Fruit fly (Drosophila melanogaster) whole organism, embryonic: Measurements from ENCODE around the gene CG16789.

Source experiments
- Blimp-1 ChIP-seq: fragments of 200-800 bp; sonication (Bioruptor generic); optimal IDR thresholded peaks from 3 replicates; lab custom pipeline; 2018; ENCODE audit warnings: missing biosample characterization, missing genetic modification characterization, mild to moderate bottlenecking, moderate library complexity, missing genetic modification reagents
- Bteb2 ChIP-seq: fragments of 200-800 bp; sonication (Bioruptor generic); optimal IDR thresholded peaks from 2 replicates; lab custom pipeline; 2016; ENCODE audit warnings: missing biosample characterization, missing genetic modification characterization
- C15 ChIP-seq: fragments of 200-800 bp; sonication (Bioruptor generic); IDR thresholded peaks from 3 replicates; pipeline ENCODE4 v1.3.6; 2022; ENCODE audit warnings: missing biosample characterization, missing genetic modification characterization
- CG10959 ChIP-seq: fragments of 200-800 bp; sonication (Bioruptor generic); IDR thresholded peaks from 2 replicates; pipeline ENCODE4 v1.3.6; 2022; ENCODE audit warnings: missing biosample characterization, missing genetic modification characterization
- CG11093 ChIP-seq: fragments of 200-800 bp; sonication (Bioruptor generic); IDR thresholded peaks from 3 replicates; pipeline ENCODE4 v1.3.6; 2022; ENCODE audit warnings: missing biosample characterization, missing genetic modification characterization
- CG11696 ChIP-seq: fragments of 200-800 bp; sonication (Bioruptor generic); IDR thresholded peaks from 2 replicates; pipeline ENCODE4 v1.3.6; 2022; ENCODE audit warnings: missing biosample characterization, missing genetic modification characterization
- CG12942 ChIP-seq: fragments of 200-800 bp; sonication (Bioruptor generic); optimal IDR thresholded peaks from 3 replicates; lab custom pipeline; 2016; ENCODE audit warnings: missing biosample characterization, missing genetic modification characterization
- CG13775 ChIP-seq: fragments of 200-800 bp; sonication (Bioruptor generic); optimal IDR thresholded peaks from 3 replicates; lab custom pipeline; 2017; ENCODE audit warnings: missing biosample characterization, mild to moderate bottlenecking, missing genetic modification characterization
- CG1792 ChIP-seq: fragments of 200-800 bp; sonication (Bioruptor generic); optimal IDR thresholded peaks from 2 replicates; lab custom pipeline; 2016; ENCODE audit warnings: missing biosample characterization, missing genetic modification characterization
- CG2120 ChIP-seq: fragments of 200-800 bp; sonication (Bioruptor generic); optimal IDR thresholded peaks from 3 replicates; lab custom pipeline; 2016; ENCODE audit warnings: missing biosample characterization, missing genetic modification characterization
- CG30403 ChIP-seq: fragments of 200-800 bp; sonication (Bioruptor generic); optimal IDR thresholded peaks from 3 replicates; lab custom pipeline; 2016; ENCODE audit warnings: missing biosample characterization, missing genetic modification characterization
- CG30431 ChIP-seq: fragments of 200-800 bp; sonication (Bioruptor generic); optimal IDR thresholded peaks from 2 replicates; lab custom pipeline; 2017; ENCODE audit warnings: missing biosample characterization, missing genetic modification characterization
- CG31224 ChIP-seq: fragments of 200-800 bp; sonication (Bioruptor generic); IDR thresholded peaks from 2 replicates; pipeline ENCODE4 v1.3.6; 2022; ENCODE audit warnings: missing biosample characterization, missing genetic modification characterization
- CG32767 ChIP-seq: fragments of 200-800 bp; sonication (Bioruptor generic); IDR thresholded peaks from 2 replicates; pipeline ENCODE4 v1.3.6; 2022; ENCODE audit warnings: missing biosample characterization, missing genetic modification characterization
- CG5180 ChIP-seq: fragments of 200-800 bp; sonication (Bioruptor generic); optimal IDR thresholded peaks from 3 replicates; lab custom pipeline; 2017; ENCODE audit warnings: missing biosample characterization, missing genetic modification characterization, mild to moderate bottlenecking, moderate library complexity, missing genetic modification reagents
- CG6689 ChIP-seq: fragments of 200-800 bp; sonication (Bioruptor generic); IDR thresholded peaks from 2 replicates; pipeline ENCODE4 v1.3.6; 2022; ENCODE audit warnings: missing biosample characterization, missing genetic modification characterization
- CG7357 ChIP-seq: fragments of 200-800 bp; sonication (Bioruptor generic); IDR thresholded peaks from 3 replicates; pipeline ENCODE4 v1.3.6; 2022; ENCODE audit warnings: missing biosample characterization, missing genetic modification characterization
- CG7745 ChIP-seq: fragments of 200-800 bp; sonication (Bioruptor generic); optimal IDR thresholded peaks from 2 replicates; lab custom pipeline; 2018; ENCODE audit warnings: missing biosample characterization, mild to moderate bottlenecking, missing genetic modification characterization, moderate library complexity
- CG8388 ChIP-seq: fragments of 200-800 bp; sonication (Bioruptor generic); optimal IDR thresholded peaks from 2 replicates; lab custom pipeline; 2019; ENCODE audit warnings: missing biosample characterization, mild to moderate bottlenecking, missing genetic modification characterization, moderate library complexity
- CG8478 ChIP-seq: fragments of >200 bp; optimal IDR thresholded peaks from 2 replicates; lab custom pipeline; 2018
- CG8765 ChIP-seq: fragments of 200-800 bp; sonication (Bioruptor generic); IDR thresholded peaks from 2 replicates; pipeline ENCODE4 v1.3.6; 2022; ENCODE audit warnings: missing biosample characterization, missing genetic modification characterization
- CG8944 ChIP-seq: fragments of 200-800 bp; sonication (Bioruptor generic); optimal IDR thresholded peaks from 3 replicates; lab custom pipeline; 2016; ENCODE audit warnings: missing biosample characterization, missing genetic modification characterization
- CG9437 ChIP-seq: fragments of 200-800 bp; sonication (Bioruptor generic); optimal IDR thresholded peaks from 2 replicates; lab custom pipeline; 2018; ENCODE audit warnings: missing biosample characterization, mild to moderate bottlenecking, missing genetic modification characterization
- CG9876 ChIP-seq: fragments of 200-800 bp; sonication (Bioruptor generic); optimal IDR thresholded peaks from 2 replicates; lab custom pipeline; 2016; ENCODE audit warnings: missing biosample characterization, missing genetic modification characterization
- CG9932 ChIP-seq: fragments of 200-800 bp; sonication (Bioruptor generic); IDR thresholded peaks from 2 replicates; pipeline ENCODE4 v1.3.6; 2022; ENCODE audit warnings: missing biosample characterization, missing genetic modification characterization
- Dek ChIP-seq: fragments of 200-800 bp; sonication (Bioruptor generic); optimal IDR thresholded peaks from 3 replicates; lab custom pipeline; 2019; ENCODE audit warnings: missing biosample characterization, mild to moderate bottlenecking, missing genetic modification characterization, moderate library complexity
- E2f2 ChIP-seq: fragments of 200-800 bp; sonication (Bioruptor generic); IDR thresholded peaks from 2 replicates; pipeline ENCODE4 v1.3.6; 2022; ENCODE audit warnings: missing biosample characterization, missing genetic modification characterization
- Fer2 ChIP-seq: fragments of 200-800 bp; sonication (Bioruptor generic); optimal IDR thresholded peaks from 2 replicates; lab custom pipeline; 2018; ENCODE audit warnings: missing biosample characterization, mild to moderate bottlenecking, missing genetic modification characterization, moderate library complexity
- H15 ChIP-seq: fragments of 200-800 bp; sonication (Bioruptor generic); IDR thresholded peaks from 3 replicates; pipeline ENCODE4 v1.3.6; 2022; ENCODE audit warnings: missing biosample characterization, missing genetic modification characterization
- H2.0 ChIP-seq: fragments of 200-800 bp; sonication (Bioruptor generic); IDR thresholded peaks from 2 replicates; pipeline ENCODE4 v1.3.6; 2022; ENCODE audit warnings: missing biosample characterization, missing genetic modification characterization
- Hmr ChIP-seq: fragments of 200-800 bp; sonication (Bioruptor generic); optimal IDR thresholded peaks from 3 replicates; lab custom pipeline; 2017; ENCODE audit warnings: mild to moderate bottlenecking, missing biosample characterization, missing genetic modification reagents, missing genetic modification characterization
- Hr51 ChIP-seq, 2 experiments: fragments of 200-800 bp; sonication (Bioruptor generic); optimal IDR thresholded peaks; 2 replicates in 1 of 2; 3 replicates in 1 of 2; lab custom pipeline; 2016 to 2018; ENCODE audit warnings: missing biosample characterization in 2 of 2, missing genetic modification characterization in 2 of 2, mild to moderate bottlenecking in 1 of 2, moderate library complexity in 1 of 2
- MBD-R2 ChIP-seq: fragments of 200-800 bp; sonication (Bioruptor generic); IDR thresholded peaks from 2 replicates; pipeline ENCODE4 v1.3.6; 2022; ENCODE audit warnings: missing biosample characterization, missing genetic modification characterization
- NC2α ChIP-seq: fragments of 200-800 bp; sonication (Bioruptor generic); optimal IDR thresholded peaks from 2 replicates; lab custom pipeline; 2016; ENCODE audit warnings: missing biosample characterization, missing genetic modification characterization
- NC2β ChIP-seq: fragments of 200-800 bp; sonication (Bioruptor generic); optimal IDR thresholded peaks from 2 replicates; lab custom pipeline; 2016; ENCODE audit warnings: missing biosample characterization, missing genetic modification characterization
- NFAT ChIP-seq: fragments of 200-800 bp; sonication (Bioruptor generic); IDR thresholded peaks from 2 replicates; pipeline ENCODE4 v1.3.6; 2022; ENCODE audit warnings: missing biosample characterization, missing genetic modification characterization
- Oli ChIP-seq: fragments of 200-800 bp; sonication (Bioruptor generic); optimal IDR thresholded peaks from 2 replicates; lab custom pipeline; 2018; ENCODE audit warnings: missing biosample characterization, mild to moderate bottlenecking, missing genetic modification characterization, moderate library complexity
- Rfx ChIP-seq: fragments of 200-800 bp; sonication (Bioruptor generic); IDR thresholded peaks from 2 replicates; pipeline ENCODE4 v1.3.6; 2022; ENCODE audit warnings: missing biosample characterization, missing genetic modification characterization
- amos ChIP-seq: fragments of 200-800 bp; sonication (Bioruptor generic); IDR thresholded peaks from 2 replicates; pipeline ENCODE4 v1.3.6; 2022; ENCODE audit warnings: missing biosample characterization, missing genetic modification characterization; ENCODE audit not compliant: partially characterized antibody
- crp ChIP-seq, 2 experiments: fragments of 200-800 bp; sonication (Bioruptor generic); optimal IDR thresholded peaks; 2 replicates in 1 of 2; 3 replicates in 1 of 2; lab custom pipeline; 2017; ENCODE audit warnings: missing biosample characterization in 2 of 2, missing genetic modification characterization in 2 of 2, mild to moderate bottlenecking in 1 of 2, moderate library complexity in 1 of 2
- grn ChIP-seq: fragments of 200-800 bp; sonication (Bioruptor generic); optimal IDR thresholded peaks from 3 replicates; lab custom pipeline; 2017; ENCODE audit warnings: missing biosample characterization, missing genetic modification characterization
- gt ChIP-seq: fragments of 200-800 bp; sonication (Bioruptor generic); IDR thresholded peaks from 2 replicates; pipeline ENCODE4 v1.3.6; 2022; ENCODE audit warnings: missing biosample characterization, missing genetic modification characterization
- insv ChIP-seq, 2 experiments: fragments of 200-800 bp; sonication (Bioruptor generic); optimal IDR thresholded peaks; 3 replicates each; lab custom pipeline; 2016 to 2018; ENCODE audit warnings: missing biosample characterization in 2 of 2, missing genetic modification characterization in 2 of 2
- jing ChIP-seq: fragments of 200-800 bp; sonication (Bioruptor generic); optimal IDR thresholded peaks from 2 replicates; lab custom pipeline; 2018; ENCODE audit warnings: missing biosample characterization, mild to moderate bottlenecking, missing genetic modification characterization
- luna ChIP-seq: fragments of 200-800 bp; sonication (Bioruptor generic); optimal IDR thresholded peaks from 2 replicates; lab custom pipeline; 2016; ENCODE audit warnings: missing biosample characterization, missing genetic modification characterization
- pfk ChIP-seq: fragments of 200-800 bp; sonication (Bioruptor generic); optimal IDR thresholded peaks from 2 replicates; lab custom pipeline; 2018; ENCODE audit warnings: missing biosample characterization, mild to moderate bottlenecking, missing genetic modification characterization, moderate library complexity
- pita ChIP-seq: fragments of 200-800 bp; sonication (Bioruptor generic); optimal IDR thresholded peaks from 2 replicates; lab custom pipeline; 2017; ENCODE audit warnings: missing biosample characterization, mild to moderate bottlenecking, missing genetic modification characterization
- ro ChIP-seq: fragments of 200-800 bp; sonication (Bioruptor generic); IDR thresholded peaks from 2 replicates; pipeline ENCODE4 v1.3.6; 2022; ENCODE audit warnings: missing biosample characterization, missing genetic modification characterization
- run ChIP-seq: fragments of 200-800 bp; sonication (Bioruptor generic); optimal IDR thresholded peaks from 3 replicates; lab custom pipeline; 2018; ENCODE audit warnings: missing biosample characterization, mild to moderate bottlenecking, missing genetic modification characterization
- seq ChIP-seq: fragments of 200-800 bp; sonication (Bioruptor generic); IDR thresholded peaks from 2 replicates; pipeline ENCODE4 v1.3.6; 2022; ENCODE audit warnings: missing biosample characterization, missing genetic modification characterization

Gene CG16789

dm6 chr3R:9559413-9560014, 6.5 kb upstream of the CG16789 start, which contains the start of the genes AP-1mu and MBD-like (continued):
- TF ChIP-seq jing (GFP tag; lab: Kevin White, UChicago) (no peak), MBD-R2 (GFP tag; lab: Robert Waterston, UW) (peak; percentile 81), CG11696 (GFP tag; lab: Robert Waterston, UW) (no peak), Blimp-1 (peak; percentile 0), CG30403 (GFP tag; lab: Kevin White, UChicago) (peak; percentile 83), NC2β (GFP tag; lab: Kevin White, UChicago) (peak; percentile 76), CG12942 (GFP tag; lab: Kevin White, UChicago) (peak; percentile 61), CG8388 (GFP tag; lab: Kevin White, UChicago) (peak; percentile 27), Hmr (GFP tag; lab: Kevin White, UChicago) (peak; percentile 64), CG5180 (GFP tag; lab: Kevin White, UChicago) (no peak), CG7745 (tag; lab: Kevin White, UChicago) (no peak), CG13775 (GFP tag; lab: Kevin White, UChicago) (peak; percentile 79), Bteb2 (GFP tag; lab: Kevin White, UChicago) (peak; percentile 52), CG2120 (GFP tag; lab: Kevin White, UChicago) (peak; percentile 86), pfk (GFP tag; lab: Kevin White, UChicago) (no peak), CG10959 (GFP tag; lab: Robert Waterston, UW) (no peak), CG8478 (lab: Kevin White, UChicago) (no peak), C15 (GFP tag; lab: Robert Waterston, UW) (no peak), ro (GFP tag; lab: Robert Waterston, UW) (no peak), CG9437 (GFP tag; lab: Kevin White, UChicago) (peak; percentile 62), CG30431 (GFP tag; lab: Kevin White, UChicago) (peak; percentile 31), insv (GFP tag; optimal IDR thresholded peaks at IDR 0.05; lab: Kevin White, UChicago) (peak; percentile 68 to 97), Fer2 (tag; lab: Kevin White, UChicago) (peak; percentile 11), Dek (tag; lab: Kevin White, UChicago) (peak; percentile 50), CG9932 (GFP tag; lab: Robert Waterston, UW) (peak; percentile 83), seq (GFP tag; lab: Robert Waterston, UW) (no peak), CG11093 (GFP tag; lab: Robert Waterston, UW) (peak; percentile 44; the same call in 1 of the 3 replicates), run (no peak), Oli (tag; lab: Kevin White, UChicago) (peak; percentile 42), CG32767 (0 out of 2 replicates have a peak, but pooled peaks have one; percentile 45), E2f2 (peak; percentile 60), CG6689 (GFP tag; lab: Robert Waterston, UW) (peak; percentile 68), amos (GFP tag; lab: Robert Waterston, UW) (peak; percentile 29; the same call in 1 of the 2 replicates), CG7357 (GFP tag; lab: Robert Waterston, UW) (peak; percentile 29; the same call in 1 of the 3 replicates), Hr51 (GFP tag; optimal IDR thresholded peaks at IDR 0.05; lab: Kevin White, UChicago) (peak in 1 of 2 experiments; percentile 65), luna (GFP tag; lab: Kevin White, UChicago) (peak; percentile 57), CG8765 (GFP tag; lab: Robert Waterston, UW) (peak; percentile 43; the same call in 1 of the 2 replicates), H15 (0 out of 3 replicates have a peak, but pooled peaks have one; percentile 18), NFAT (GFP tag; lab: Robert Waterston, UW) (no peak), gt (GFP tag; lab: Robert Waterston, UW) (0 out of 2 replicates have a peak, but pooled peaks have one; percentile 14), crp (GFP tag; optimal IDR thresholded peaks at IDR 0.05; lab: Kevin White, UChicago) (peak in 1 of 2 experiments; percentile 76), pita (GFP tag; lab: Kevin White, UChicago) (no peak), CG8944 (GFP tag; lab: Kevin White, UChicago) (peak; percentile 63), CG31224 (GFP tag; lab: Robert Waterston, UW) (peak; percentile 49), CG9876 (no peak), CG1792 (peak; percentile 66), NC2α (GFP tag; lab: Kevin White, UChicago) (no peak), Rfx (GFP tag; lab: Robert Waterston, UW) (peak; percentile 76), grn (GFP tag; lab: Kevin White, UChicago) (peak; percentile 24), H2.0 (GFP tag; lab: Robert Waterston, UW) (peak; percentile 47; the same call in 1 of the 2 replicates)
